Fruit fly (Drosophila melanogaster) whole organism, adult: ENCODE data around the gene CG12084.
A peak's percentile ranks its signal among the peaks of the same experiment; 100 is the strongest.

Source experiments
- CG11617 ChIP-seq: fragments of 200-800 bp; sonication (Bioruptor generic); optimal IDR thresholded peaks from 2 replicates; lab custom pipeline; 2017; ENCODE audit warnings: mild to moderate bottlenecking, missing biosample characterization, missing genetic modification reagents, missing genetic modification characterization
- CG12768 ChIP-seq: fragments of 200-800 bp; sonication (Bioruptor generic); optimal IDR thresholded peaks from 2 replicates; lab custom pipeline; 2017; ENCODE audit warnings: missing biosample characterization, missing genetic modification characterization, mild to moderate bottlenecking, moderate library complexity, missing genetic modification reagents
- CG14711 ChIP-seq: fragments of 200-800 bp; sonication (Bioruptor generic); optimal IDR thresholded peaks from 2 replicates; lab custom pipeline; 2018; ENCODE audit warnings: missing biosample characterization, mild to moderate bottlenecking, missing genetic modification characterization, moderate library complexity
- CG1620 ChIP-seq: fragments of 200-800 bp; sonication (Bioruptor generic); optimal IDR thresholded peaks from 2 replicates; lab custom pipeline; 2016; ENCODE audit warnings: missing biosample characterization, missing genetic modification characterization
- CG33017 ChIP-seq: fragments of 200-800 bp; sonication (Bioruptor generic); optimal IDR thresholded peaks from 2 replicates; lab custom pipeline; 2018; ENCODE audit warnings: missing biosample characterization, mild to moderate bottlenecking, missing genetic modification characterization, moderate library complexity
- CG5204 ChIP-seq: fragments of 200-800 bp; sonication (Bioruptor generic); optimal IDR thresholded peaks from 2 replicates; lab custom pipeline; 2016; ENCODE audit warnings: missing biosample characterization, missing genetic modification characterization
- CG7045 ChIP-seq: fragments of 200-800 bp; sonication (Bioruptor generic); optimal IDR thresholded peaks from 2 replicates; lab custom pipeline; 2017; ENCODE audit warnings: missing biosample characterization, mild to moderate bottlenecking, missing genetic modification characterization
- CG7101 ChIP-seq: fragments of 200-800 bp; sonication (Bioruptor generic); optimal IDR thresholded peaks from 2 replicates; lab custom pipeline; 2018; ENCODE audit warnings: missing biosample characterization, mild to moderate bottlenecking, missing genetic modification characterization, moderate library complexity
- Clk ChIP-seq: fragments of 200-800 bp; sonication (Bioruptor generic); optimal IDR thresholded peaks from 2 replicates; lab custom pipeline; 2017; ENCODE audit warnings: missing biosample characterization, missing genetic modification characterization
- Crg-1 ChIP-seq: fragments of 200-800 bp; sonication (Bioruptor generic); optimal IDR thresholded peaks from 2 replicates; lab custom pipeline; 2016; ENCODE audit warnings: missing biosample characterization, missing genetic modification characterization
- Hr96 ChIP-seq: fragments of 200-800 bp; sonication (Bioruptor generic); optimal IDR thresholded peaks from 2 replicates; lab custom pipeline; 2016; ENCODE audit warnings: missing biosample characterization, missing genetic modification characterization
- Mnt ChIP-seq: fragments of 200-800 bp; sonication (Bioruptor generic); optimal IDR thresholded peaks from 2 replicates; lab custom pipeline; 2016; ENCODE audit warnings: missing biosample characterization, mild to moderate bottlenecking, missing genetic modification characterization
- bab1 ChIP-seq: fragments of 200-800 bp; sonication (Bioruptor generic); optimal IDR thresholded peaks from 3 replicates; lab custom pipeline; 2019; ENCODE audit warnings: missing biosample characterization, mild to moderate bottlenecking, missing genetic modification characterization, moderate library complexity
- cic ChIP-seq: fragments of 200-800 bp; sonication (Bioruptor generic); optimal IDR thresholded peaks from 2 replicates; lab custom pipeline; 2017; ENCODE audit warnings: missing biosample characterization, mild to moderate bottlenecking, missing genetic modification characterization, moderate library complexity
- cnc ChIP-seq, 2 experiments: fragments of >200 bp; optimal IDR thresholded peaks; 2 replicates each; lab custom pipeline; 2017
- kay ChIP-seq: fragments of 200-800 bp; sonication (Bioruptor generic); peaks from one replicate; lab custom pipeline; 2016; ENCODE audit warnings: missing biosample characterization, missing genetic modification characterization, borderline replicate concordance
- ovo ChIP-seq: fragments of 200-800 bp; sonication (Bioruptor generic); optimal IDR thresholded peaks from 2 replicates; lab custom pipeline; 2016; ENCODE audit warnings: missing biosample characterization, missing genetic modification characterization
- pad ChIP-seq: fragments of 200-800 bp; sonication (Bioruptor generic); optimal IDR thresholded peaks from 3 replicates; lab custom pipeline; 2017; ENCODE audit warnings: missing biosample characterization, missing genetic modification characterization, mild to moderate bottlenecking, moderate library complexity, missing genetic modification reagents
- tj ChIP-seq: fragments of 200-800 bp; sonication (Bioruptor generic); optimal IDR thresholded peaks from 3 replicates; lab custom pipeline; 2017; ENCODE audit warnings: missing biosample characterization, mild to moderate bottlenecking, missing genetic modification characterization, moderate library complexity
- toe ChIP-seq: fragments of 200-800 bp; sonication (Bioruptor generic); optimal IDR thresholded peaks from 2 replicates; lab custom pipeline; 2016; ENCODE audit warnings: missing biosample characterization, missing genetic modification characterization

CG12084 gene

dm6 chr3L:1496408-1496807 lies at the start of gene CG12084:
Gene CG12084, minus strand, starts transcription at chr3L:1496643.
- peak; percentile 40 for TF ChIP-seq bab1
- TF ChIP-seq CG7101, result no peak

dm6 chr3L:1545693-1546329 lies 49.4 kb upstream of the CG12084 start, which contains the start of the genes CG32313 and Pcyt1:
Gene CG32313, minus strand, starts transcription at chr3L:1545743.
Gene Pcyt1, plus strand, starts transcription at chr3L:1546092.
- TF ChIP-seq Hr96 (GFP tag; lab: Kevin White, UChicago) (peak; percentile 46), Crg-1 (GFP tag; lab: Kevin White, UChicago) (peak; percentile 44), CG12768 (GFP tag; lab: Kevin White, UChicago) (peak; percentile 31), cic (peak; percentile 64), CG7101 (peak; percentile 53), CG33017 (peak; percentile 70), ovo (GFP tag; lab: Kevin White, UChicago) (no peak), bab1 (peak; percentile 82), Mnt (GFP tag; lab: Kevin White, UChicago) (peak; percentile 78), CG1620 (GFP tag; lab: Kevin White, UChicago) (no peak), CG7045 (GFP tag; lab: Kevin White, UChicago) (no peak), CG14711 (tag; lab: Kevin White, UChicago) (peak; percentile 47)

- peak; percentile 7 for TF ChIP-seq cic
- no peak for TF ChIP-seq CG5204 (GFP tag; lab: Kevin White, UChicago)
These were observed 41.9 kb upstream of the CG12084 start for dm6 chr3L:1538314-1538854.

- TF ChIP-seq CG33017 (no peak), Clk (GFP tag; lab: Kevin White, UChicago) (no peak), Mnt (GFP tag; lab: Kevin White, UChicago) (no peak), CG7045 (GFP tag; lab: Kevin White, UChicago) (no peak), cnc (optimal IDR thresholded peaks at IDR 0.05; lab: Kevin White, UChicago) (no peak), ovo (GFP tag; lab: Kevin White, UChicago) (peak; percentile 88), kay (GFP tag; lab: Kevin White, UChicago) (no peak)
These were observed 40.9 kb upstream of the CG12084 start for dm6 chr3L:1537353-1537752.

- TF ChIP-seq CG11617 (peak; percentile 50), CG12768 (GFP tag; lab: Kevin White, UChicago) (peak; percentile 24), CG33017 (no peak), Clk (GFP tag; lab: Kevin White, UChicago) (peak; percentile 46), toe (GFP tag; lab: Kevin White, UChicago) (peak; percentile 80), CG7045 (GFP tag; lab: Kevin White, UChicago) (peak; percentile 59), Mnt (GFP tag; lab: Kevin White, UChicago) (peak; percentile 60), pad (GFP tag; lab: Kevin White, UChicago) (peak; percentile 72), kay (GFP tag; lab: Kevin White, UChicago) (no peak), cic (peak; percentile 40), bab1 (peak; percentile 63), CG14711 (tag; lab: Kevin White, UChicago) (peak; percentile 45), Hr96 (GFP tag; lab: Kevin White, UChicago) (peak; percentile 57), cnc (optimal IDR thresholded peaks at IDR 0.05; lab: Kevin White, UChicago) (no peak), tj (GFP tag; lab: Kevin White, UChicago) (peak; percentile 28), CG1620 (GFP tag; lab: Kevin White, UChicago) (peak; percentile 50), Crg-1 (GFP tag; lab: Kevin White, UChicago) (peak; percentile 59), ovo (GFP tag; lab: Kevin White, UChicago) (peak; percentile 67), CG7101 (peak; percentile 41), CG5204 (GFP tag; lab: Kevin White, UChicago) (no peak)
These were observed 40.3 kb upstream of the CG12084 start, which contains the start of the genes CG12091 and pns for dm6 chr3L:1536487-1537337. Gene CG12091, minus strand, starts transcription at chr3L:1536835. Gene pns, plus strand, starts transcription at chr3L:1537137.

dm6 chr3L:1533699-1534431 lies 37.4 kb upstream of the CG12084 start, which contains the start of gene Iml1:
Gene Iml1, minus strand, starts transcription at chr3L:1534034.
- TF ChIP-seq bab1 (peak; percentile 14), CG7045 (GFP tag; lab: Kevin White, UChicago) (no peak), Hr96 (GFP tag; lab: Kevin White, UChicago) (no peak), CG33017 (peak; percentile 17), Crg-1 (GFP tag; lab: Kevin White, UChicago) (peak; percentile 12), Clk (GFP tag; lab: Kevin White, UChicago) (no peak), CG1620 (GFP tag; lab: Kevin White, UChicago) (no peak), cic (no peak), cnc (optimal IDR thresholded peaks at IDR 0.05; lab: Kevin White, UChicago) (no peak), kay (GFP tag; lab: Kevin White, UChicago) (no peak), CG12768 (GFP tag; lab: Kevin White, UChicago) (no peak), CG5204 (GFP tag; lab: Kevin White, UChicago) (no peak), Mnt (GFP tag; lab: Kevin White, UChicago) (no peak), CG7101 (peak; percentile 49), pad (GFP tag; lab: Kevin White, UChicago) (no peak), toe (GFP tag; lab: Kevin White, UChicago) (no peak), ovo (GFP tag; lab: Kevin White, UChicago) (no peak), tj (GFP tag; lab: Kevin White, UChicago) (no peak), CG11617 (peak; percentile 42), CG14711 (tag; lab: Kevin White, UChicago) (peak; percentile 27)
